Worm (Caenorhabditis elegans) whole organism, young adult: ENCODE measurements around the gene D1005.5.

Experiments
- C06A6.2 ChIP-seq: fragments of 200-800 bp; sonication (Bioruptor generic); conservative IDR thresholded peaks from 2 replicates; pipeline ENCODE4 v1.3.6; 2022; ENCODE audit warnings: missing genetic modification characterization, missing compliant biosample characterization
- D2030.7 ChIP-seq: fragments of 200-800 bp; sonication (Bioruptor generic); IDR thresholded peaks from 2 replicates; pipeline ENCODE4 v1.3.6; 2022; ENCODE audit warnings: missing genetic modification reagents, missing genetic modification characterization, missing compliant biosample characterization
- F52B5.7 ChIP-seq: sonication (generic microtip); optimal IDR thresholded peaks from 2 replicates; lab custom pipeline; 2016; ENCODE audit warnings: mild to moderate bottlenecking, missing genetic modification characterization, missing compliant biosample characterization
- T26A5.8 ChIP-seq: sonication (generic microtip); optimal IDR thresholded peaks from 2 replicates; lab custom pipeline; 2016; ENCODE audit warnings: missing genetic modification characterization, missing compliant biosample characterization
- Y53G8AR.9 ChIP-seq: fragments of 200-800 bp; sonication (Bioruptor generic); conservative IDR thresholded peaks from 2 replicates; pipeline ENCODE4 v1.3.6; 2022; ENCODE audit warnings: missing genetic modification reagents, missing genetic modification characterization, missing compliant biosample characterization
- atf-7 ChIP-seq: sonication (generic microtip); optimal IDR thresholded peaks from 2 replicates; lab custom pipeline; 2017; ENCODE audit warnings: mild to moderate bottlenecking, missing genetic modification characterization, missing compliant biosample characterization
- cebp-1 ChIP-seq, 2 experiments: fragments of 200-800 bp in 1 of 2; sonication (Bioruptor generic) in 1 of 2; sonication (generic microtip) in 1 of 2; IDR thresholded peaks in 1 of 2; optimal IDR thresholded peaks in 1 of 2; 2 replicates each; pipeline versions ENCODE4 v1.3.6 to Lab custom; 2017 to 2022; ENCODE audit warnings: missing compliant biosample characterization in 2 of 2, missing genetic modification characterization in 2 of 2, mild to moderate bottlenecking in 1 of 2, missing genetic modification reagents in 1 of 2, moderate library complexity in 1 of 2
- ceh-100 ChIP-seq: fragments of 200-800 bp; sonication (Bioruptor generic); IDR thresholded peaks from 2 replicates; pipeline ENCODE4 v1.3.6; 2022; ENCODE audit warnings: missing genetic modification reagents, missing genetic modification characterization, missing compliant biosample characterization
- ceh-58 ChIP-seq: fragments of 200-800 bp; sonication (Bioruptor generic); IDR thresholded peaks from 2 replicates; pipeline ENCODE4 v1.3.6; 2022; ENCODE audit warnings: missing genetic modification characterization, missing compliant biosample characterization
- dpl-1 ChIP-seq: fragments of 150-350 bp; optimal IDR thresholded peaks from 2 replicates; lab custom pipeline; 2014; ENCODE audit warnings: missing biosample characterization, missing genetic modification reagents, missing genetic modification characterization
- ets-4 ChIP-seq: fragments of 200-800 bp; sonication (Bioruptor generic); optimal IDR thresholded peaks from 2 replicates; lab custom pipeline; 2018; ENCODE audit warnings: mild to moderate bottlenecking, missing genetic modification characterization, missing compliant biosample characterization
- him-1 ChIP-seq: sonication (generic microtip); optimal IDR thresholded peaks from 2 replicates; lab custom pipeline; 2016; ENCODE audit warnings: missing genotype, missing genetic modification reagents, missing genetic modification characterization, missing compliant biosample characterization
- hmg-1.2 ChIP-seq: fragments of 200-800 bp; sonication (Bioruptor generic); IDR thresholded peaks from 2 replicates; pipeline ENCODE4 v1.3.6; 2022; ENCODE audit warnings: missing genetic modification reagents, missing genetic modification characterization, missing compliant biosample characterization
- hsf-1 ChIP-seq: fragments of 200-800 bp; sonication (Bioruptor generic); IDR thresholded peaks from 2 replicates; pipeline ENCODE4 v1.3.6; 2022; ENCODE audit warnings: missing genetic modification reagents, missing genetic modification characterization, missing compliant biosample characterization
- let-526 ChIP-seq: fragments of 200-800 bp; sonication (Bioruptor generic); IDR thresholded peaks from 2 replicates; pipeline ENCODE4 v1.3.6; 2022; ENCODE audit warnings: missing genetic modification reagents, missing genetic modification characterization, missing compliant biosample characterization
- lin-26 ChIP-seq: fragments of 200-800 bp; sonication (Bioruptor generic); IDR thresholded peaks from 2 replicates; pipeline ENCODE4 v1.3.6; 2022; ENCODE audit warnings: missing genetic modification reagents, missing genetic modification characterization, missing compliant biosample characterization
- madf-10 ChIP-seq: sonication (generic microtip); optimal IDR thresholded peaks from 2 replicates; lab custom pipeline; 2016; ENCODE audit warnings: mild to moderate bottlenecking, missing genetic modification characterization, missing compliant biosample characterization
- madf-6 ChIP-seq: fragments of 200-800 bp; sonication (Bioruptor generic); IDR thresholded peaks from 2 replicates; pipeline ENCODE4 v1.3.6; 2022; ENCODE audit warnings: missing genetic modification reagents, missing genetic modification characterization, missing compliant biosample characterization
- madf-8 ChIP-seq: fragments of 200-800 bp; sonication (Bioruptor generic); conservative IDR thresholded peaks from 2 replicates; pipeline ENCODE4 v1.3.6; 2022; ENCODE audit warnings: missing genetic modification reagents, missing genetic modification characterization, missing compliant biosample characterization
- nhr-179 ChIP-seq: sonication (generic microtip); optimal IDR thresholded peaks from 2 replicates; lab custom pipeline; 2016; ENCODE audit warnings: mild to moderate bottlenecking, missing genetic modification characterization, missing compliant biosample characterization
- nhr-27 ChIP-seq: fragments of 200-800 bp; sonication (Bioruptor generic); optimal IDR thresholded peaks from 2 replicates; lab custom pipeline; 2018; ENCODE audit warnings: mild to moderate bottlenecking, missing genetic modification characterization, moderate library complexity, missing compliant biosample characterization
- pha-4 ChIP-seq: fragments of 150-350 bp; sonication (generic microtip); optimal IDR thresholded peaks from 2 replicates; lab custom pipeline; 2014; ENCODE audit warnings: missing biosample characterization, missing genetic modification reagents, missing genetic modification characterization
- rcor-1 ChIP-seq: fragments of 200-800 bp; sonication (Bioruptor generic); IDR thresholded peaks from 2 replicates; pipeline ENCODE4 v1.3.6; 2022; ENCODE audit warnings: missing genetic modification reagents, missing genetic modification characterization, missing compliant biosample characterization
- repo-1 ChIP-seq: sonication (generic microtip); optimal IDR thresholded peaks from 2 replicates; lab custom pipeline; 2017; ENCODE audit warnings: mild to moderate bottlenecking, missing genetic modification characterization, missing compliant biosample characterization
- rpc-1 ChIP-seq, 2 experiments: fragments of 150-350 bp in 1 of 2; sonication (generic microtip) in 1 of 2; optimal IDR thresholded peaks; 2 replicates each; lab custom pipeline; 2014 to 2018; ENCODE audit warnings: missing biosample characterization in 1 of 2, missing genetic modification characterization in 1 of 2, missing genetic modification reagents in 1 of 2, missing genotype in 1 of 2
- sdz-38 ChIP-seq: sonication (generic microtip); optimal IDR thresholded peaks from 2 replicates; lab custom pipeline; 2016; ENCODE audit warnings: missing genotype, missing genetic modification characterization, missing compliant biosample characterization
- snpc-4 ChIP-seq, 5 experiments: fragments of 150-350 bp in 1 of 5; sonication (generic microtip) in 4 of 5; optimal IDR thresholded peaks; 2 replicates each; lab custom pipeline; 2014 to 2018; ENCODE audit warnings: missing genetic modification characterization in 5 of 5, missing biosample characterization in 3 of 5, antibody characterized with exemption in 2 of 5, mild to moderate bottlenecking in 2 of 5, missing compliant biosample characterization in 2 of 5, missing genotype in 2 of 5, moderate library complexity in 2 of 5, missing genetic modification reagents in 1 of 5
- tbp1 ChIP-seq: fragments of 200-800 bp; sonication (Bioruptor generic); optimal IDR thresholded peaks from 2 replicates; lab custom pipeline; 2018; ENCODE audit warnings: mild to moderate bottlenecking, missing genetic modification characterization, missing compliant biosample characterization
- unc-62 ChIP-seq: fragments of 150-350 bp; optimal IDR thresholded peaks from 2 replicates; lab custom pipeline; 2014; ENCODE audit warnings: missing biosample characterization, missing genetic modification reagents, missing genetic modification characterization
- zfh-2 ChIP-seq: fragments of 200-800 bp; sonication (Bioruptor generic); conservative IDR thresholded peaks from 2 replicates; pipeline ENCODE4 v1.3.6; 2022; ENCODE audit warnings: missing genetic modification reagents, missing genetic modification characterization, missing compliant biosample characterization
- ztf-3 ChIP-seq: fragments of 200-800 bp; sonication (Bioruptor generic); optimal IDR thresholded peaks from 2 replicates; lab custom pipeline; 2018; ENCODE audit warnings: mild to moderate bottlenecking, missing genetic modification characterization, missing compliant biosample characterization

Gene D1005.5

DNA sequence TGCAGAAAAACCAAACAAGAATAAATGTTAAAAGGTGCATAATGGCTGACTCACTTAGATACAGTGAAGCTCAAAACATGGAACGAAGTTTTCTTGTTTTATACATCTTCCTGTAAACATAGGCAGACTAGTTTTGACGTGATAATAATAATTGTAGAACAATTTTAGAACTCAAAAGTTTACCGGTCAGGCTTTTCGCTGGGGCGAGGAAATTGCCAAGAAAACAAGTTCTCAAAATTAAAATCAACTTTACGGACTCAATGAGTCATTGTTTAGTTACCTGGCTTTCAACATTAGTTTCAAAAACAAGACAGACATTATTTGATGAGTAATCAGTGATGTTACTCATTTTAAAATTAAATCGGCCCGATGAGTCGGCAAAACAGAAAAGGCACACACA is at the start of gene D1005.5:
TSS of gene D1005.5 (minus strand) at position 101 of the 400 bp plus-strand sequence.
- TF ChIP-seq pha-4 (tag; lab: Kevin White, UChicago) (no peak), cebp-1 (GFP tag; IDR thresholded peaks at IDR 0.05; lab: Robert Waterston, UW) (no peak), cebp-1 (tag; optimal IDR thresholded peaks at IDR 0.05; lab: Kevin White, UChicago) (peak; percentile 22)
- TF ChIP-seq, all 124 proteins: peak for 1

ce11 chrX:1522068-1522467 is 49.3 kb upstream of the D1005.5 start:
- no peak for TF ChIP-seq rpc-1 (optimal IDR thresholded peaks at IDR 0.05; lab: Kevin White, UChicago)
- TF ChIP-seq rpc-1 (tag; optimal IDR thresholded peaks at IDR 0.05; lab: Kevin White, UChicago): no peak
- TF ChIP-seq sdz-38 (tag; lab: Kevin White, UChicago): no peak
- no peak for TF ChIP-seq F52B5.7 (tag; lab: Kevin White, UChicago)
- no peak for TF ChIP-seq hsf-1 (GFP tag; lab: Robert Waterston, UW)
- TF ChIP-seq T26A5.8: no peak
- no peak for TF ChIP-seq cebp-1 (GFP tag; IDR thresholded peaks at IDR 0.05; lab: Robert Waterston, UW)
- TF ChIP-seq cebp-1 (tag; optimal IDR thresholded peaks at IDR 0.05; lab: Kevin White, UChicago): peak; percentile 7
- TF ChIP-seq, all 124 proteins: peak for 1

ce11 chrX:1521387-1521786 is 48.6 kb upstream of the D1005.5 start, which contains the start of gene toca-1:
Gene toca-1 (minus strand): TSS chrX:1521487.
- TF ChIP-seq Y53G8AR.9 (no peak), unc-62 (no peak), rcor-1 (GFP tag; lab: Robert Waterston, UW) (no peak), ceh-100 (GFP tag; lab: Robert Waterston, UW) (no peak), lin-26 (GFP tag; lab: Robert Waterston, UW) (no peak), C06A6.2 (GFP tag; lab: Robert Waterston, UW) (no peak), him-1 (no peak), nhr-179 (tag; lab: Kevin White, UChicago) (no peak), ztf-3 (no peak), ets-4 (GFP tag; lab: Kevin White, UChicago) (no peak), nhr-27 (tag; lab: Kevin White, UChicago) (no peak), madf-6 (GFP tag; lab: Robert Waterston, UW) (no peak), hmg-1.2 (GFP tag; lab: Robert Waterston, UW) (no peak), tbp1 (GFP tag; lab: Kevin White, UChicago) (no peak), D2030.7 (GFP tag; lab: Robert Waterston, UW) (no peak), madf-10 (tag; lab: Kevin White, UChicago) (no peak), atf-7 (tag; lab: Kevin White, UChicago) (no peak), dpl-1 (no peak), ceh-58 (no peak)

- TF ChIP-seq zfh-2 (peak; percentile 53; the same call in 1 of the 2 replicates), let-526 (GFP tag; lab: Robert Waterston, UW) (no peak)
Measured at ce11 chrX:1517519-1517918, 44.7 kb upstream of the D1005.5 start.

- TF ChIP-seq rpc-1 (optimal IDR thresholded peaks at IDR 0.05; lab: Kevin White, UChicago) (no peak), rpc-1 (tag; optimal IDR thresholded peaks at IDR 0.05; lab: Kevin White, UChicago) (no peak), hmg-1.2 (GFP tag; lab: Robert Waterston, UW) (peak; percentile 22; the same call in 1 of the 2 replicates), repo-1 (no peak), nhr-27 (tag; lab: Kevin White, UChicago) (no peak), snpc-4 (GFP tag; optimal IDR thresholded peaks at IDR 0.05; lab: Kevin White, UChicago) (no peak), snpc-4 (tag; optimal IDR thresholded peaks at IDR 0.05; lab: Kevin White, UChicago) (peak in 3 of 4 experiments; percentile 16 to 83 (median 73)), madf-8 (GFP tag; lab: Robert Waterston, UW) (no peak)
Measured at ce11 chrX:1516574-1516973, 43.8 kb upstream of the D1005.5 start.
